Worm (Caenorhabditis elegans): ENCODE results near the gene Y116A8C.30.

ce11 chrIV:17103116-17103515 is 399 bp downstream of the Y116A8C.30 start:
- TF ChIP-seq egl-27 (tag; optimal IDR thresholded peaks at IDR 0.05) (no peak), nhr-28 (tag; optimal IDR thresholded peaks at IDR 0.05) (no peak), zag-1 (tag; optimal IDR thresholded peaks at IDR 0.05) (no peak), nhr-12 (tag; optimal IDR thresholded peaks at IDR 0.05) (no peak), pha-4 (tag; optimal IDR thresholded peaks at IDR 0.05) (no peak), ztf-11 (tag; optimal IDR thresholded peaks at IDR 0.05) (no peak), R02D3.7 (tag; optimal IDR thresholded peaks at IDR 0.05) (no peak), skn-1 (tag; optimal IDR thresholded peaks at IDR 0.05) (no peak)
